Worm (Caenorhabditis elegans): ENCODE results near the gene F49F1.11.
"Not testable (repeated sequence)": the region's sequence is repeated elsewhere in the genome, so short reads cannot be mapped to it uniquely, and the experiment has no call there.

F49F1.11 gene

ce11 chrIV:4141311-4141710, at the start of gene F49F1.11:
Gene F49F1.11 (minus strand): TSS chrIV:4141411.
- no peak for TF ChIP-seq nhr-10 (tag; optimal IDR thresholded peaks at IDR 0.05)
- TF ChIP-seq dve-1 (tag; optimal IDR thresholded peaks at IDR 0.05; ENCODE audit: insufficient read depth), result no peak
- TF ChIP-seq lsy-2 (tag; optimal IDR thresholded peaks at IDR 0.05), result no peak
- no peak for TF ChIP-seq ceh-44 (GFP tag; IDR thresholded peaks at IDR 0.05)

ce11 chrIV:4186099-4186498, 44.9 kb upstream of the F49F1.11 start, which contains the start of gene K08D10.11:
Gene K08D10.11 (minus strand): TSS chrIV:4186199.
- TF ChIP-seq daf-19 (GFP tag; conservative IDR thresholded peaks at IDR 0.05); mdl-1 (tag; optimal IDR thresholded peaks at IDR 0.05); vab-7 (GFP tag; IDR thresholded peaks at IDR 0.05): not testable (repeated sequence)

ce11 chrIV:4184767-4185166, 43.6 kb upstream of the F49F1.11 start:
- peak; percentile 95 for TF ChIP-seq dmd-9 (GFP tag; IDR thresholded peaks at IDR 0.05)
- peak; percentile 51; the same call in 1 of the 2 replicates for TF ChIP-seq set-16 (GFP tag; IDR thresholded peaks at IDR 0.05)
- TF ChIP-seq rbr-2 (tag; optimal IDR thresholded peaks at IDR 0.05), result peak; percentile 32
- peak; percentile 3 for TF ChIP-seq hlh-11 (tag; optimal IDR thresholded peaks at IDR 0.05)
- peak; percentile 92 for TF ChIP-seq php-3 (GFP tag; IDR thresholded peaks at IDR 0.05)
- TF ChIP-seq arid-1 (GFP tag; conservative IDR thresholded peaks at IDR 0.05), result peak; percentile 84
- 0 out of 2 replicates have a peak, but pooled peaks have one; percentile 14 for TF ChIP-seq mxl-2 (GFP tag; conservative IDR thresholded peaks at IDR 0.05)
- TF ChIP-seq ceh-20 (GFP tag; IDR thresholded peaks at IDR 0.05), result peak; percentile 98
- 0 out of 2 replicates have a peak, but pooled peaks have one; percentile 30 for TF ChIP-seq nhr-41 (GFP tag; IDR thresholded peaks at IDR 0.05)
- TF ChIP-seq egl-43 (GFP tag; IDR thresholded peaks at IDR 0.05), result peak; percentile 95
- peak; percentile 93 for TF ChIP-seq zfp-3 (GFP tag; conservative IDR thresholded peaks at IDR 0.05)
- 0 out of 2 replicates have a peak, but pooled peaks have one; percentile 12 for TF ChIP-seq dmd-8 (GFP tag; IDR thresholded peaks at IDR 0.05)
- peak; percentile 53 for TF ChIP-seq mes-2 (tag; optimal IDR thresholded peaks at IDR 0.05; ENCODE audit: poor library complexity, severe bottlenecking)
- peak; percentile 82; the same call in 1 of the 2 replicates for TF ChIP-seq daf-8 (GFP tag; IDR thresholded peaks at IDR 0.05)
- peak in 1 of 2 experiments; percentile 88; a peak in 2 of 4 replicates for TF ChIP-seq madf-5 (GFP tag; IDR thresholded peaks at IDR 0.05)
- peak; percentile 88 for TF ChIP-seq saeg-2 (GFP tag; IDR thresholded peaks at IDR 0.05)
- TF ChIP-seq nhr-42 (GFP tag; IDR thresholded peaks at IDR 0.05), result peak; percentile 97
- TF ChIP-seq madf-9 (GFP tag; conservative IDR thresholded peaks at IDR 0.05), result peak; percentile 83
- peak; percentile 28 to 77 for TF ChIP-seq lsy-2 (tag; optimal IDR thresholded peaks at IDR 0.05)
- peak; percentile 92 for TF ChIP-seq ctbp-1 (GFP tag; IDR thresholded peaks at IDR 0.05)
- TF ChIP-seq mdt-29 (GFP tag; IDR thresholded peaks at IDR 0.05), result peak; percentile 83
- peak; percentile 85 for TF ChIP-seq pha-4 (GFP tag; IDR thresholded peaks at IDR 0.05)
- TF ChIP-seq pha-4 (tag; optimal IDR thresholded peaks at IDR 0.05), result not testable (repeated sequence)
- TF ChIP-seq T26A8.4 (GFP tag; IDR thresholded peaks at IDR 0.05), result peak; percentile 96
- peak; percentile 100 for TF ChIP-seq lin-38 (GFP tag; IDR thresholded peaks at IDR 0.05)
- TF ChIP-seq lin-1 (GFP tag; IDR thresholded peaks at IDR 0.05), result 0 out of 2 replicates have a peak, but pooled peaks have one; percentile 43
- peak; percentile 96 for TF ChIP-seq D1046.2 (GFP tag; IDR thresholded peaks at IDR 0.05)
- peak; percentile 70 for TF ChIP-seq Y48G9A.11 (GFP tag; IDR thresholded peaks at IDR 0.05)
- TF ChIP-seq tra-1 (GFP tag; IDR thresholded peaks at IDR 0.05), result peak; percentile 95
- TF ChIP-seq dmd-6 (GFP tag; IDR thresholded peaks at IDR 0.05), result peak; percentile 95
- peak; percentile 98 for TF ChIP-seq lin-29 (GFP tag; IDR thresholded peaks at IDR 0.05)
- TF ChIP-seq hmg-1.1 (GFP tag; IDR thresholded peaks at IDR 0.05), result peak; percentile 98
- peak; percentile 81 for TF ChIP-seq vab-7 (GFP tag; IDR thresholded peaks at IDR 0.05)
- TF ChIP-seq ZK337.2 (GFP tag; IDR thresholded peaks at IDR 0.05), result peak; percentile 82
- TF ChIP-seq dpl-1 (GFP tag; optimal IDR thresholded peaks at IDR 0.05), result peak; percentile 33

All from whole organism, L4 larva.